Fruit fly (Drosophila melanogaster) whole organism, embryonic: ENCODE data around the gene CheB93b.
A peak's percentile ranks its signal among the peaks of the same experiment; 100 is the strongest.

Source experiments
- Asciz ChIP-seq: fragments of 200-800 bp; sonication (Bioruptor generic); optimal IDR thresholded peaks from 2 replicates; lab custom pipeline; 2017; ENCODE audit warnings: missing biosample characterization, mild to moderate bottlenecking, missing genetic modification characterization, missing genetic modification reagents
- Awh ChIP-seq: fragments of 200-800 bp; sonication (Bioruptor generic); IDR thresholded peaks from 2 replicates; pipeline ENCODE4, ENCODE4 v1.3.6; 2022; ENCODE audit warnings: missing biosample characterization, missing genetic modification characterization
- Blimp-1 ChIP-seq: fragments of 200-800 bp; sonication (Bioruptor generic); optimal IDR thresholded peaks from 3 replicates; lab custom pipeline; 2018; ENCODE audit warnings: missing biosample characterization, missing genetic modification characterization, mild to moderate bottlenecking, moderate library complexity, missing genetic modification reagents
- CG13123 ChIP-seq: fragments of 200-800 bp; sonication (Bioruptor generic); optimal IDR thresholded peaks from 2 replicates; lab custom pipeline; 2016; ENCODE audit warnings: missing biosample characterization, missing genetic modification characterization
- CG13894 ChIP-seq: fragments of 200-800 bp; sonication (Bioruptor generic); optimal IDR thresholded peaks from 3 replicates; lab custom pipeline; 2018; ENCODE audit warnings: missing biosample characterization, mild to moderate bottlenecking, missing genetic modification characterization, moderate library complexity
- CG15073 ChIP-seq: fragments of 200-800 bp; sonication (Bioruptor generic); optimal IDR thresholded peaks from 2 replicates; lab custom pipeline; 2016; ENCODE audit warnings: missing biosample characterization, missing genetic modification characterization
- CG1602 ChIP-seq: fragments of 200-800 bp; sonication (Bioruptor generic); optimal IDR thresholded peaks from 3 replicates; lab custom pipeline; 2016; ENCODE audit warnings: missing biosample characterization, missing genetic modification characterization
- CG18599 ChIP-seq: fragments of 200-800 bp; sonication (Bioruptor generic); optimal IDR thresholded peaks from 3 replicates; lab custom pipeline; 2017; ENCODE audit warnings: missing biosample characterization, missing genetic modification characterization, mild to moderate bottlenecking, moderate library complexity, missing genetic modification reagents
- CG3163 ChIP-seq: fragments of 200-800 bp; sonication (Bioruptor generic); optimal IDR thresholded peaks from 3 replicates; lab custom pipeline; 2016; ENCODE audit warnings: missing biosample characterization, missing genetic modification characterization
- CG32772 ChIP-seq: fragments of 200-800 bp; sonication (Bioruptor generic); IDR thresholded peaks from 2 replicates; pipeline ENCODE4 v1.3.6; 2022; ENCODE audit warnings: missing biosample characterization, missing genetic modification characterization
- CG4360 ChIP-seq: fragments of 200-800 bp; sonication (Bioruptor generic); IDR thresholded peaks from 2 replicates; pipeline ENCODE4 v1.3.6; 2022; ENCODE audit warnings: missing biosample characterization, missing genetic modification characterization
- CG6254 ChIP-seq: fragments of 200-800 bp; sonication (Bioruptor generic); optimal IDR thresholded peaks from 3 replicates; lab custom pipeline; 2017; ENCODE audit warnings: mild to moderate bottlenecking, missing biosample characterization, missing genetic modification reagents, missing genetic modification characterization
- CG9609 ChIP-seq: fragments of 200-800 bp; sonication (Bioruptor generic); optimal IDR thresholded peaks from 3 replicates; lab custom pipeline; 2016; ENCODE audit warnings: missing biosample characterization, missing genetic modification characterization
- D ChIP-seq, 2 experiments: fragments of 200-800 bp in 1 of 2; fragments of >200 bp in 1 of 2; sonication (Bioruptor generic) in 1 of 2; optimal IDR thresholded peaks; 2 replicates in 1 of 2; 3 replicates in 1 of 2; lab custom pipeline; 2017; ENCODE audit warnings: mild to moderate bottlenecking in 1 of 2, missing biosample characterization in 1 of 2, missing genetic modification characterization in 1 of 2, missing genetic modification reagents in 1 of 2
- ERR ChIP-seq: fragments of 200-800 bp; sonication (Bioruptor generic); optimal IDR thresholded peaks from 2 replicates; lab custom pipeline; 2016; ENCODE audit warnings: missing biosample characterization, missing genetic modification characterization
- Elba2 ChIP-seq: fragments of 200-800 bp; sonication (Bioruptor generic); optimal IDR thresholded peaks from 3 replicates; lab custom pipeline; 2016; ENCODE audit warnings: missing biosample characterization, missing genetic modification characterization
- Ets65A ChIP-seq: fragments of 200-800 bp; sonication (Bioruptor generic); peaks from one replicate; lab custom pipeline; 2016; ENCODE audit warnings: missing biosample characterization, missing genetic modification characterization
- HLH54F ChIP-seq: fragments of 200-800 bp; sonication (Bioruptor generic); optimal IDR thresholded peaks from 3 replicates; lab custom pipeline; 2016; ENCODE audit warnings: missing biosample characterization, missing genetic modification characterization
- HmgZ ChIP-seq: fragments of 200-800 bp; sonication (Bioruptor generic); optimal IDR thresholded peaks from 2 replicates; lab custom pipeline; 2018; ENCODE audit warnings: missing biosample characterization, mild to moderate bottlenecking, missing genetic modification characterization
- Hr3 ChIP-seq: fragments of 200-800 bp; sonication (Bioruptor generic); optimal IDR thresholded peaks from 3 replicates; lab custom pipeline; 2016; ENCODE audit warnings: missing biosample characterization, missing genetic modification characterization
- MTF-1 ChIP-seq: fragments of 200-800 bp; sonication (Bioruptor generic); optimal IDR thresholded peaks from 2 replicates; lab custom pipeline; 2018; ENCODE audit warnings: missing biosample characterization, mild to moderate bottlenecking, missing genetic modification characterization, borderline replicate concordance
- Max ChIP-seq: fragments of 200-800 bp; sonication (Bioruptor generic); optimal IDR thresholded peaks from 2 replicates; lab custom pipeline; 2016; ENCODE audit warnings: missing biosample characterization, mild to moderate bottlenecking, missing genetic modification characterization
- Mrtf ChIP-seq: fragments of 200-800 bp; sonication (Bioruptor generic); IDR thresholded peaks from 3 replicates; pipeline ENCODE4 v1.3.6; 2022; ENCODE audit warnings: missing biosample characterization, missing genetic modification characterization
- NK7.1 ChIP-seq: fragments of 200-800 bp; sonication (Bioruptor generic); optimal IDR thresholded peaks from 3 replicates; lab custom pipeline; 2016; ENCODE audit warnings: missing biosample characterization, missing genetic modification characterization
- Nf-YA ChIP-seq: fragments of 200-800 bp; sonication (Bioruptor generic); IDR thresholded peaks from 2 replicates; pipeline ENCODE4 v1.3.6; 2022; ENCODE audit warnings: missing biosample characterization, missing genetic modification characterization
- Nf-YB ChIP-seq: fragments of 200-800 bp; sonication (Bioruptor generic); optimal IDR thresholded peaks from 3 replicates; lab custom pipeline; 2019; ENCODE audit warnings: missing biosample characterization, mild to moderate bottlenecking, missing genetic modification characterization, moderate library complexity
- Rfx ChIP-seq: fragments of 200-800 bp; sonication (Bioruptor generic); IDR thresholded peaks from 2 replicates; pipeline ENCODE4 v1.3.6; 2022; ENCODE audit warnings: missing biosample characterization, missing genetic modification characterization
- Six4 ChIP-seq: fragments of 200-800 bp; sonication (Bioruptor generic); optimal IDR thresholded peaks from 2 replicates; lab custom pipeline; 2016; ENCODE audit warnings: missing biosample characterization, missing genetic modification characterization
- Vsx1 ChIP-seq: fragments of 200-800 bp; sonication (Bioruptor generic); optimal IDR thresholded peaks from 2 replicates; lab custom pipeline; 2017; ENCODE audit warnings: missing biosample characterization, mild to moderate bottlenecking, missing genetic modification characterization, missing genetic modification reagents
- abd-A ChIP-seq: fragments of 200-800 bp; sonication (Bioruptor generic); optimal IDR thresholded peaks from 3 replicates; lab custom pipeline; 2019; ENCODE audit warnings: missing biosample characterization, mild to moderate bottlenecking, missing genetic modification characterization, moderate library complexity
- ara ChIP-seq: fragments of 200-800 bp; sonication (Bioruptor generic); IDR thresholded peaks from 2 replicates; pipeline ENCODE4 v1.3.6; 2022; ENCODE audit warnings: missing biosample characterization, missing genetic modification characterization
- bcd ChIP-seq: fragments of 200-800 bp; sonication (Bioruptor generic); optimal IDR thresholded peaks from 2 replicates; lab custom pipeline; 2017; ENCODE audit warnings: missing biosample characterization, mild to moderate bottlenecking, missing genetic modification characterization
- bigmax ChIP-seq: fragments of 200-800 bp; sonication (Bioruptor generic); optimal IDR thresholded peaks from 2 replicates; lab custom pipeline; 2018; ENCODE audit warnings: missing biosample characterization, mild to moderate bottlenecking, missing genetic modification characterization
- gcm2 ChIP-seq: fragments of 200-800 bp; sonication (Bioruptor generic); optimal IDR thresholded peaks from 2 replicates; lab custom pipeline; 2016; ENCODE audit warnings: missing biosample characterization, missing genetic modification characterization
- grn ChIP-seq: fragments of 200-800 bp; sonication (Bioruptor generic); optimal IDR thresholded peaks from 3 replicates; lab custom pipeline; 2017; ENCODE audit warnings: missing biosample characterization, missing genetic modification characterization
- kni ChIP-seq: fragments of 200-800 bp; sonication (Bioruptor generic); optimal IDR thresholded peaks from 3 replicates; lab custom pipeline; 2017; ENCODE audit warnings: mild to moderate bottlenecking, missing biosample characterization, missing genetic modification reagents, missing genetic modification characterization
- knrl ChIP-seq: fragments of 200-800 bp; sonication (Bioruptor generic); IDR thresholded peaks from 3 replicates; pipeline ENCODE4 v1.3.6; 2022; ENCODE audit warnings: missing biosample characterization, missing genetic modification characterization; ENCODE audit not compliant: partially characterized antibody
- luna ChIP-seq: fragments of 200-800 bp; sonication (Bioruptor generic); optimal IDR thresholded peaks from 2 replicates; lab custom pipeline; 2016; ENCODE audit warnings: missing biosample characterization, missing genetic modification characterization
- oc ChIP-seq: fragments of 200-800 bp; sonication (Bioruptor generic); optimal IDR thresholded peaks from 2 replicates; lab custom pipeline; 2018; ENCODE audit warnings: missing biosample characterization, mild to moderate bottlenecking, missing genetic modification characterization, moderate library complexity
- p53 ChIP-seq: fragments of 200-800 bp; sonication (Bioruptor generic); optimal IDR thresholded peaks from 2 replicates; lab custom pipeline; 2016; ENCODE audit warnings: missing biosample characterization, missing genetic modification characterization
- pho ChIP-seq: fragments of 200-800 bp; sonication (Bioruptor generic); optimal IDR thresholded peaks from 2 replicates; lab custom pipeline; 2016; ENCODE audit warnings: missing biosample characterization, missing genetic modification characterization
- pros ChIP-seq: fragments of 200-800 bp; sonication (Bioruptor generic); optimal IDR thresholded peaks from 3 replicates; lab custom pipeline; 2019; ENCODE audit warnings: missing biosample characterization, mild to moderate bottlenecking, missing genetic modification characterization, moderate library complexity
- run ChIP-seq: fragments of 200-800 bp; sonication (Bioruptor generic); optimal IDR thresholded peaks from 3 replicates; lab custom pipeline; 2018; ENCODE audit warnings: missing biosample characterization, mild to moderate bottlenecking, missing genetic modification characterization
- salm ChIP-seq: fragments of 200-800 bp; sonication (Bioruptor generic); optimal IDR thresholded peaks from 2 replicates; lab custom pipeline; 2018; ENCODE audit warnings: missing biosample characterization, mild to moderate bottlenecking, missing genetic modification characterization
- sd ChIP-seq: fragments of 200-800 bp; sonication (Bioruptor generic); optimal IDR thresholded peaks from 3 replicates; lab custom pipeline; 2018; ENCODE audit warnings: missing biosample characterization, mild to moderate bottlenecking, missing genetic modification characterization, moderate library complexity
- sna ChIP-seq: fragments of 200-800 bp; sonication (Bioruptor generic); IDR thresholded peaks from 2 replicates; pipeline ENCODE4 v1.3.6; 2022; ENCODE audit warnings: missing biosample characterization, missing genetic modification characterization; ENCODE audit not compliant: partially characterized antibody
- sr ChIP-seq: fragments of 200-800 bp; sonication (Bioruptor generic); IDR thresholded peaks from 3 replicates; pipeline ENCODE4 v1.3.6; 2022; ENCODE audit warnings: missing biosample characterization, missing genetic modification characterization
- sug ChIP-seq: fragments of 200-800 bp; optimal IDR thresholded peaks from 2 replicates; lab custom pipeline; 2019; ENCODE audit warnings: missing biosample characterization, mild to moderate bottlenecking, missing genetic modification characterization, moderate library complexity
- tna ChIP-seq: fragments of 200-800 bp; sonication (Bioruptor generic); IDR thresholded peaks from 2 replicates; pipeline ENCODE4 v1.3.6; 2022; ENCODE audit warnings: missing biosample characterization, missing genetic modification characterization; ENCODE audit not compliant: partially characterized antibody

The CheB93b gene

DNA sequence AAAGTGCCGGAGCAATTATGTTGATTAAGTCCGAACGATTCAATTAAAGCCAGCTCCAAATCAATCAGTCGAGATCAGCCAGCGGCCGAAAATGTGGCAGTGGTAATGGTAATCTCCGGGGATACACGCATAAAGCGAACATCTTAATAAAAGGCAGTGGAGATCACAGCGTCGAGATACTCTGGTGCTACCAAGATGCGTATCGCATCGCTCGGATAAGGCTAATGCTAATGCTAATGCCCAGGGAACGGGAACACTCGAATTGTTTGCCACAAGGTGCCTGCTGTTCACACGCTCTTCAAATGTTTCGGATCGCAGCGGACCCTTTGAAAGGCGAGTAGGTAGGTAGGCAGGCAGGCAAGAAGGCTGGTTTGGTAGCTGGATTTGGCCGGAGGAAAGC is 5.2 kb downstream of the CheB93b start:
- TF ChIP-seq sug (tag; lab: Kevin White, UChicago): no peak
- no peak for TF ChIP-seq Nf-YA (GFP tag; lab: Robert Waterston, UW)
- TF ChIP-seq Ets65A (GFP tag; lab: Kevin White, UChicago): peak; percentile 59
- no peak for TF ChIP-seq Mrtf (GFP tag; lab: Robert Waterston, UW)
- no peak for TF ChIP-seq run
- peak; percentile 67 for TF ChIP-seq CG6254 (GFP tag; lab: Kevin White, UChicago)
- TF ChIP-seq CG4360 (GFP tag; lab: Robert Waterston, UW): no peak
- peak; percentile 82 for TF ChIP-seq grn (GFP tag; lab: Kevin White, UChicago)
- no peak for TF ChIP-seq Rfx (GFP tag; lab: Robert Waterston, UW)
- TF ChIP-seq HLH54F: no peak
- TF ChIP-seq, all 482 proteins: peak for 3

DNA sequence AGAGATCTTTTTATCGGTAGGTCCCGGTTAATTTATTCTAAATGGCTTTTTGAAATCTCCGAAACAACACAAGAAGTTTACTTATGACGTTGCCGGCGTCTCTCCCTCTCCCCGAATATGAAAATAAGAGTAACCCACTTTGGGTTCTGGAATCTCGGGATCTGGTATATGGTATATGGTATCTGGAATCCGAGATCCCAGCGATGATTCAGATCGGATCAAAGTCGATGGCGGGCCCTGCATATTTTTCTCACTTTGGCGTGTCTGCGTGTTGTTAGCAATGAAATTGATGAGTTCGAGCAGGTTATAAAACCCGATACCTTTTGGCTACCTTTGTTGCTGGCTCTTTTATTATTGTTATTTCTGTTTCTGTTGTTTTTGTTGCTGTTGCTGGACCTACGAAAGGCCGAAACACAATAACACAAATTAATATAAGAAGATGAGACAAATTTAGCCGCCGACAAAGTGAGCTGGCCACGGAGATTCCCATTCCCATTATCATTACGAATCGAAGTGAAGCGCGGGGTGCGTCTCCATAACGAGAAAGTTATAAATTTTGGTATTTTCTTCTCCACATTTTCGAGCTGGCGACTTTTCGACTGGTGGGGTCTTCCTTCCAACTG is 6.2 kb downstream of the CheB93b start:
- TF ChIP-seq pros (GFP tag; lab: Kevin White, UChicago) (no peak), Six4 (GFP tag; lab: Kevin White, UChicago) (no peak), CG15073 (GFP tag; lab: Kevin White, UChicago) (no peak), ara (GFP tag; lab: Robert Waterston, UW) (no peak), CG32772 (GFP tag; lab: Robert Waterston, UW) (no peak), CG13894 (tag; lab: Kevin White, UChicago) (peak; percentile 68), sr (GFP tag; lab: Robert Waterston, UW) (no peak), p53 (GFP tag; lab: Kevin White, UChicago) (no peak), abd-A (peak; percentile 87), Blimp-1 (GFP tag; lab: Kevin White, UChicago) (peak; percentile 40), NK7.1 (GFP tag; lab: Kevin White, UChicago) (no peak), salm (no peak), Vsx1 (GFP tag; lab: Kevin White, UChicago) (no peak), ERR (no peak), bigmax (GFP tag; lab: Kevin White, UChicago) (no peak), Max (no peak), CG9609 (GFP tag; lab: Kevin White, UChicago) (no peak), luna (GFP tag; lab: Kevin White, UChicago) (no peak), bcd (GFP tag; lab: Kevin White, UChicago) (no peak), MTF-1 (GFP tag; lab: Kevin White, UChicago) (no peak), Asciz (GFP tag; lab: Kevin White, UChicago) (no peak), knrl (no peak), CG3163 (no peak), Hr3 (GFP tag; lab: Kevin White, UChicago) (no peak), gcm2 (GFP tag; lab: Kevin White, UChicago) (no peak), kni (peak; percentile 57), HmgZ (tag; lab: Kevin White, UChicago) (no peak), sd (tag; lab: Kevin White, UChicago) (peak; percentile 18), Awh (GFP tag; lab: Robert Waterston, UW) (peak; percentile 82; the same call in 1 of the 2 replicates), tna (GFP tag; lab: Robert Waterston, UW) (no peak), CG1602 (GFP tag; lab: Kevin White, UChicago) (no peak), pho (GFP tag; lab: Kevin White, UChicago) (no peak), Elba2 (GFP tag; lab: Kevin White, UChicago) (no peak), Nf-YB (peak; percentile 56), D (optimal IDR thresholded peaks at IDR 0.05; lab: Kevin White, UChicago) (no peak), D (GFP tag; optimal IDR thresholded peaks at IDR 0.05; lab: Kevin White, UChicago) (no peak), CG13123 (GFP tag; lab: Kevin White, UChicago) (no peak), sna (GFP tag; lab: Robert Waterston, UW) (no peak), CG18599 (GFP tag; lab: Kevin White, UChicago) (no peak), oc (peak; percentile 84)
